Fruit fly (Drosophila melanogaster): ENCODE data around the gene CG42821.

dm6 chr3R:17379742-17380141 is 33.1 kb upstream of the CG42821 start, which contains the start of gene lute:
- TF ChIP-seq CG8478 (optimal IDR thresholded peaks at IDR 0.05) = no peak
- no peak for TF ChIP-seq CTCF (optimal IDR thresholded peaks at IDR 0.05)
